Worm (Caenorhabditis elegans) whole organism, late embryonic: Measurements from ENCODE around the gene rabr-4.

ENCODE experiments used
- C08G9.2 ChIP-seq: sonication (generic microtip); optimal IDR thresholded peaks from 2 replicates; lab custom pipeline; 2016; ENCODE audit warnings: mild to moderate bottlenecking, missing genetic modification characterization, moderate library complexity, missing compliant biosample characterization
- C38D4.7 ChIP-seq: fragments of 200-800 bp; sonication (Bioruptor generic); optimal IDR thresholded peaks from 2 replicates; lab custom pipeline; 2018; ENCODE audit warnings: mild to moderate bottlenecking, missing genetic modification characterization, moderate library complexity, missing compliant biosample characterization
- K02D7.2 ChIP-seq: sonication (generic microtip); optimal IDR thresholded peaks from 2 replicates; lab custom pipeline; 2017; ENCODE audit warnings: mild to moderate bottlenecking, missing genetic modification characterization, missing compliant biosample characterization
- K09A11.1 ChIP-seq: sonication (generic microtip); optimal IDR thresholded peaks from 2 replicates; lab custom pipeline; 2017; ENCODE audit warnings: antibody characterized with exemption, mild to moderate bottlenecking, missing genetic modification characterization, missing compliant biosample characterization; ENCODE audit not compliant: insufficient read depth
- T23F11.4 ChIP-seq: fragments of 200-800 bp; sonication (Bioruptor generic); optimal IDR thresholded peaks from 2 replicates; lab custom pipeline; 2018; ENCODE audit warnings: mild to moderate bottlenecking, missing genetic modification characterization, missing compliant biosample characterization
- Y22D7AL.16 ChIP-seq: sonication (generic microtip); optimal IDR thresholded peaks from 2 replicates; lab custom pipeline; 2016; ENCODE audit warnings: missing genetic modification characterization, missing compliant biosample characterization
- ahr-1 ChIP-seq: sonication (generic microtip); optimal IDR thresholded peaks from 2 replicates; lab custom pipeline; 2016; ENCODE audit warnings: missing genetic modification characterization, missing compliant biosample characterization
- ama-1 ChIP-seq: fragments of 150-350 bp; optimal IDR thresholded peaks from 2 replicates; lab custom pipeline; 2014
- ceh-22 ChIP-seq: sonication (generic microtip); optimal IDR thresholded peaks from 2 replicates; lab custom pipeline; 2017; ENCODE audit warnings: missing biosample characterization, missing genetic modification characterization
- ceh-30 ChIP-seq: fragments of 150-350 bp; optimal IDR thresholded peaks from 2 replicates; lab custom pipeline; 2014; ENCODE audit warnings: missing biosample characterization, missing genetic modification characterization
- ceh-31 ChIP-seq: sonication (generic microtip); optimal IDR thresholded peaks from 2 replicates; lab custom pipeline; 2016; ENCODE audit warnings: missing genetic modification characterization, missing compliant biosample characterization
- ceh-45 ChIP-seq: fragments of 200-800 bp; sonication (Bioruptor generic); IDR thresholded peaks from 2 replicates; pipeline ENCODE4 v1.3.6; 2022; ENCODE audit warnings: missing genetic modification reagents, missing genetic modification characterization, missing compliant biosample characterization
- ceh-48 ChIP-seq: sonication (generic microtip); optimal IDR thresholded peaks from 2 replicates; lab custom pipeline; 2016; ENCODE audit warnings: missing genetic modification characterization, inconsistent platforms, missing compliant biosample characterization
- ceh-6 ChIP-seq: fragments of 200-800 bp; sonication (Bioruptor generic); optimal IDR thresholded peaks from 2 replicates; lab custom pipeline; 2018; ENCODE audit warnings: mild to moderate bottlenecking, missing genetic modification characterization, missing compliant biosample characterization
- dmd-4 ChIP-seq: sonication (generic microtip); optimal IDR thresholded peaks from 2 replicates; lab custom pipeline; 2016; ENCODE audit warnings: borderline replicate concordance, missing genetic modification characterization, missing compliant biosample characterization
- elt-4 ChIP-seq: sonication (generic microtip); optimal IDR thresholded peaks from 2 replicates; lab custom pipeline; 2016; ENCODE audit warnings: missing genetic modification characterization, missing compliant biosample characterization
- eyg-1 ChIP-seq: sonication (generic microtip); optimal IDR thresholded peaks from 2 replicates; lab custom pipeline; 2016; ENCODE audit warnings: missing genotype, missing genetic modification characterization, missing compliant biosample characterization
- gmeb-2 ChIP-seq: sonication (generic microtip); optimal IDR thresholded peaks from 2 replicates; lab custom pipeline; 2016; ENCODE audit warnings: missing genetic modification characterization, inconsistent platforms, missing compliant biosample characterization
- hlh-13 ChIP-seq: fragments of 200-800 bp; sonication (Bioruptor generic); optimal IDR thresholded peaks from 2 replicates; lab custom pipeline; 2018; ENCODE audit warnings: mild to moderate bottlenecking, missing genetic modification characterization, missing compliant biosample characterization
- hlh-8 ChIP-seq: sonication (generic microtip); optimal IDR thresholded peaks from 2 replicates; lab custom pipeline; 2016; ENCODE audit warnings: missing genotype, missing genetic modification characterization, missing compliant biosample characterization
- lim-6 ChIP-seq: sonication (generic microtip); optimal IDR thresholded peaks from 2 replicates; lab custom pipeline; 2016; ENCODE audit warnings: missing genetic modification characterization, missing compliant biosample characterization
- lin-11 ChIP-seq: fragments of 200-800 bp; sonication (Bioruptor generic); optimal IDR thresholded peaks from 2 replicates; lab custom pipeline; 2018; ENCODE audit warnings: mild to moderate bottlenecking, missing genetic modification characterization, missing compliant biosample characterization
- mec-3 ChIP-seq: sonication (generic microtip); optimal IDR thresholded peaks from 2 replicates; lab custom pipeline; 2016; ENCODE audit warnings: borderline replicate concordance, missing genetic modification characterization, missing compliant biosample characterization
- nfya-1 ChIP-seq: sonication (generic microtip); optimal IDR thresholded peaks from 2 replicates; lab custom pipeline; 2017; ENCODE audit warnings: missing genetic modification characterization, mild to moderate bottlenecking, missing compliant biosample characterization, antibody characterized with exemption, moderate library complexity
- nhr-11 ChIP-seq: fragments of 150-350 bp; optimal IDR thresholded peaks from 2 replicates; lab custom pipeline; 2014; ENCODE audit warnings: missing biosample characterization, missing genetic modification characterization
- nhr-232 ChIP-seq: sonication (generic microtip); optimal IDR thresholded peaks from 2 replicates; lab custom pipeline; 2016; ENCODE audit warnings: missing genetic modification characterization, missing compliant biosample characterization
- npax-4 ChIP-seq: sonication (generic microtip); optimal IDR thresholded peaks from 2 replicates; lab custom pipeline; 2016; ENCODE audit warnings: missing genetic modification characterization, missing compliant biosample characterization
- pag-3 ChIP-seq: sonication (generic microtip); optimal IDR thresholded peaks from 2 replicates; lab custom pipeline; 2016; ENCODE audit warnings: missing compliant biosample characterization, missing genetic modification characterization, borderline replicate concordance
- pha-4 ChIP-seq: fragments of 150-350 bp; optimal IDR thresholded peaks from 2 replicates; lab custom pipeline; 2018; ENCODE audit warnings: missing biosample characterization, missing genetic modification reagents, missing genetic modification characterization
- pqm-1 ChIP-seq: sonication (generic microtip); optimal IDR thresholded peaks from 2 replicates; lab custom pipeline; 2016; ENCODE audit warnings: missing genetic modification characterization, missing compliant biosample characterization
- pros-1 ChIP-seq: fragments of 150-350 bp; optimal IDR thresholded peaks from 2 replicates; lab custom pipeline; 2014; ENCODE audit warnings: missing biosample characterization, missing genetic modification reagents, missing genetic modification characterization
- ref-2 ChIP-seq: sonication (generic microtip); optimal IDR thresholded peaks from 2 replicates; lab custom pipeline; 2016; ENCODE audit warnings: missing genetic modification characterization, missing compliant biosample characterization
- tbx-7 ChIP-seq: sonication (generic microtip); optimal IDR thresholded peaks from 2 replicates; lab custom pipeline; 2016; ENCODE audit warnings: missing genotype, missing genetic modification characterization, missing compliant biosample characterization
- ttx-3 ChIP-seq: sonication (generic microtip); optimal IDR thresholded peaks from 2 replicates; lab custom pipeline; 2016; ENCODE audit warnings: missing genetic modification reagents, missing genetic modification characterization, missing compliant biosample characterization
- unc-55 ChIP-seq: sonication (generic microtip); optimal IDR thresholded peaks from 2 replicates; lab custom pipeline; 2017; ENCODE audit warnings: missing biosample characterization, missing genetic modification reagents, missing genetic modification characterization
- unc-86 ChIP-seq: sonication (generic microtip); optimal IDR thresholded peaks from 2 replicates; lab custom pipeline; 2016; ENCODE audit warnings: missing genetic modification characterization, missing compliant biosample characterization

The rabr-4 gene

DNA sequence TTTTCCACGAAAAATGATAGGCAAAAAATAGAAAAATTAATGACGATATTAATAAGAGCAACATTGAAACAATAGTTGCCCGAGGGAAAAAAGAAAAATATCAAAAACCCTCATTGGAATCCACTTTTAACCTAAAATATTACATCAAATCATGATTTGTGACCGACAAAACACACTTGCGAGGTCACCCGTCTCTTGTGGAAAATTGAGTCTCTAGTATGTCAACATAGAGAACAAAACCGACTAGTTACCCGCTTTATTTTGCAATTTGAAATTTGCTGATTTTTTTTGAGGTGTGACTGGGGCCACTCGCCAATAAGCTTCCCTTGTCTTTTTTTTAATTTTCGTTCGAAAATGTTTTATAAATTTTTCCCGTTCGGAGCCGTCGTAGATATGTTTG, 19.0 kb upstream of the rabr-4 start, which contains the start of gene cyp-33D1:
Gene cyp-33D1, minus strand, starts transcription at position 101 of the 400 bp plus-strand sequence.
- no peak for TF ChIP-seq pha-4
- TF ChIP-seq, all 69 proteins: peak for 0

DNA sequence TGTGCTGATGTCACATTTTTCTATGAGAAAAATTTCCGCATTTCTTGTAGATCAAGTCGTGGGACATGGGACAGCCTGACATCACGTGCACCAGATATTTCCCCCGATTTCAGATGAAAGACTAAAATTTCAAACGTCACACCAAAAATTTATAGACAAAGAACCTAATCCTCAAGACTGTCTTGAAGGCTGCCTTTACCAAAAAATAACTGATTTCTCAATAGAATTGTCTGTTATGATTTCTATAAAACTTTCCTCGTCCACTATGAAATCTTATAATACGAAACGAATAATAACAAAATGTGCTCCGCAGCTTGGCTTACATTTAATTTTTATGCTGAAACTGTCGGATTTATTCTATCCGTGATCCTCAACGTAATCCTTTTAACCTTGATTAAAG, 14.4 kb upstream of the rabr-4 start, which contains the start of gene str-106:
Gene str-106, plus strand, starts transcription at position 301 of the 400 bp plus-strand sequence.
- TF ChIP-seq ceh-48 (tag; lab: Kevin White, UChicago) (no peak), T23F11.4 (GFP tag; lab: Kevin White, UChicago) (no peak), dmd-4 (tag; lab: Kevin White, UChicago) (no peak), ceh-45 (GFP tag; lab: Robert Waterston, UW) (no peak), hlh-8 (tag; lab: Kevin White, UChicago) (no peak), ceh-31 (tag; lab: Kevin White, UChicago) (no peak), lim-6 (tag; lab: Kevin White, UChicago) (no peak), tbx-7 (tag; lab: Kevin White, UChicago) (no peak), ttx-3 (no peak), eyg-1 (tag; lab: Kevin White, UChicago) (no peak), K09A11.1 (no peak), pros-1 (no peak)
- TF ChIP-seq, all 69 proteins: peak for 0

DNA sequence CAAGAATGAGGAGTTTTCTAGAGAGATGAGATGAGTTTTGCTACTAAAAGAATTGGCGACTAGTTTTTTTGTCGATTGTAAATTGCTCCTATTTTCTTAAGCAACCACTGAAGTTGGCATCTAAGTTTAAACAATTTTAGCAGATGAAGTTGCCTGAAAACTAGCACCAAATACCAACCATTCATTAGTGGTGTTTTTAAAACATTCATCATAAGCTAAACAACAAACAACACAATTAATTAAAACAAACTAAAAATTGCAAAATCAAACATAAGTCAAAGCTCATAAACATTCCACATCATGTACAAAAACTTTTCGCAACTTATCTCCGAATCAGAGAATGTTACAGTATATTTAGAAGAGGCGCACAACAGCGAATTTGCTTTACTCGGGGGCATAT, 12.6 kb upstream of the rabr-4 start, which contains the start of gene srz-13:
Gene srz-13, plus strand, starts transcription at position 301 of the 400 bp plus-strand sequence.
- TF ChIP-seq hlh-13, result no peak

DNA sequence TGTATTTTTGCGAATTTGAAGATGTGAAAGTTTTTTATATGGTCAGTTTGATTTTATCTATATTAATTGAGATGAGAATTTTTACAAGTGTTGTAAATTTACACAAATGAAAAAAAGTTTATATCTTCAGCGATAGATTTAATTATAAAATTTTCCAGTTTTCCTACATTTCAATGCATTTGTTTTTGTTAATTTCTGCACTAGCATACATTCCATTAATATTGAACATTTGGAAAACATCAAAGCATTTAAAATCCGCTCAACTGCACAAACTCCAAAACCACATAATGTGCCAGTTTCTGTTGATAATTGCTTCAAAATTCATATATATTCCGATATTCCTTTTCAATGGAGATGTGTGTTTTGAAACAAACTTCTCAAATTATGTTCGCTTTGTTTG, 11.8 kb upstream of the rabr-4 start, which contains the start of gene srh-277:
Gene srh-277, plus strand, starts transcription at position 301 of the 400 bp plus-strand sequence.
- TF ChIP-seq nfya-1 (tag; lab: Kevin White, UChicago) (no peak), pqm-1 (no peak), gmeb-2 (tag; lab: Kevin White, UChicago) (no peak), ceh-30 (tag; lab: Kevin White, UChicago) (no peak), unc-55 (GFP tag; lab: Kevin White, UChicago) (no peak), elt-4 (tag; lab: Kevin White, UChicago) (no peak)

- TF ChIP-seq ama-1 (lab: Kevin White, UChicago), result no peak
- TF ChIP-seq C08G9.2 (tag; lab: Kevin White, UChicago), result no peak
- TF ChIP-seq Y22D7AL.16 (tag; lab: Kevin White, UChicago), result no peak
- TF ChIP-seq npax-4, result no peak
- no peak for TF ChIP-seq hlh-13
- TF ChIP-seq lin-11 (tag; lab: Kevin White, UChicago), result no peak
- no peak for TF ChIP-seq ceh-6
- TF ChIP-seq ahr-1, result no peak
- TF ChIP-seq ref-2, result no peak
- TF ChIP-seq mec-3, result no peak
- no peak for TF ChIP-seq nhr-11 (tag; lab: Kevin White, UChicago)
- TF ChIP-seq ceh-22 (tag; lab: Kevin White, UChicago), result no peak
- no peak for TF ChIP-seq K02D7.2 (tag; lab: Kevin White, UChicago)
- TF ChIP-seq unc-86 (tag; lab: Kevin White, UChicago), result no peak
- TF ChIP-seq pag-3 (tag; lab: Kevin White, UChicago), result no peak
- no peak for TF ChIP-seq C38D4.7 (GFP tag; lab: Kevin White, UChicago)
- no peak for TF ChIP-seq ceh-31 (tag; lab: Kevin White, UChicago)
- TF ChIP-seq ceh-30 (tag; lab: Kevin White, UChicago), result no peak
- no peak for TF ChIP-seq nhr-232
These were observed 11.4 kb upstream of the rabr-4 start, which contains the start of gene srz-14 for ce11 chrV:16183357-16183756. Gene srz-14 (plus strand): TSS chrV:16183657.
